Fruit fly (Drosophila melanogaster) whole organism, embryonic: ENCODE measurements around the gene ph-p.
A peak's percentile ranks its signal among the peaks of the same experiment; 100 is the strongest.

Experiments used
- C15 ChIP-seq: fragments of 200-800 bp; sonication (Bioruptor generic); IDR thresholded peaks from 3 replicates; pipeline ENCODE4 v1.3.6; 2022; ENCODE audit warnings: missing biosample characterization, missing genetic modification characterization
- CG10431 ChIP-seq: fragments of 200-800 bp; sonication (Bioruptor generic); optimal IDR thresholded peaks from 3 replicates; lab custom pipeline; 2018; ENCODE audit warnings: missing biosample characterization, mild to moderate bottlenecking, missing genetic modification characterization
- CG11504 ChIP-seq: fragments of 200-800 bp; sonication (Bioruptor generic); optimal IDR thresholded peaks from 3 replicates; lab custom pipeline; 2019; ENCODE audit warnings: missing biosample characterization, mild to moderate bottlenecking, missing genetic modification characterization, moderate library complexity
- CG12236 ChIP-seq: fragments of 200-800 bp; sonication (Bioruptor generic); optimal IDR thresholded peaks from 2 replicates; lab custom pipeline; 2016; ENCODE audit warnings: missing biosample characterization, missing genetic modification characterization
- CG17359 ChIP-seq: fragments of 200-800 bp; sonication (Bioruptor generic); optimal IDR thresholded peaks from 3 replicates; lab custom pipeline; 2018; ENCODE audit warnings: missing biosample characterization, mild to moderate bottlenecking, missing genetic modification characterization, moderate library complexity
- CG18619 ChIP-seq: fragments of 200-800 bp; sonication (Bioruptor generic); optimal IDR thresholded peaks from 3 replicates; lab custom pipeline; 2017; ENCODE audit warnings: missing biosample characterization, mild to moderate bottlenecking, missing genetic modification characterization
- CG3281 ChIP-seq: fragments of 200-800 bp; sonication (Bioruptor generic); optimal IDR thresholded peaks from 3 replicates; lab custom pipeline; 2017; ENCODE audit warnings: missing biosample characterization, mild to moderate bottlenecking, missing genetic modification characterization
- CG3838 ChIP-seq: fragments of 200-800 bp; sonication (Bioruptor generic); optimal IDR thresholded peaks from 3 replicates; lab custom pipeline; 2016; ENCODE audit warnings: missing biosample characterization, missing genetic modification characterization
- CG43689 ChIP-seq: fragments of 200-800 bp; sonication (Bioruptor generic); IDR thresholded peaks from 2 replicates; pipeline ENCODE4 v1.3.6; 2022; ENCODE audit warnings: missing biosample characterization, missing genetic modification characterization
- CG4854 ChIP-seq: fragments of 200-800 bp; sonication (Bioruptor generic); optimal IDR thresholded peaks from 2 replicates; lab custom pipeline; 2016; ENCODE audit warnings: missing biosample characterization, missing genetic modification characterization, inconsistent platforms
- CG5180 ChIP-seq: fragments of 200-800 bp; sonication (Bioruptor generic); optimal IDR thresholded peaks from 3 replicates; lab custom pipeline; 2017; ENCODE audit warnings: missing biosample characterization, missing genetic modification characterization, mild to moderate bottlenecking, moderate library complexity, missing genetic modification reagents
- CG6689 ChIP-seq: fragments of 200-800 bp; sonication (Bioruptor generic); IDR thresholded peaks from 2 replicates; pipeline ENCODE4 v1.3.6; 2022; ENCODE audit warnings: missing biosample characterization, missing genetic modification characterization
- CG7271 ChIP-seq: fragments of 200-800 bp; sonication (Bioruptor generic); optimal IDR thresholded peaks from 2 replicates; lab custom pipeline; 2018; ENCODE audit warnings: missing biosample characterization, mild to moderate bottlenecking, missing genetic modification characterization, moderate library complexity
- CG7556 ChIP-seq: fragments of 200-800 bp; sonication (Bioruptor generic); optimal IDR thresholded peaks from 2 replicates; lab custom pipeline; 2017; ENCODE audit warnings: missing biosample characterization, mild to moderate bottlenecking, missing genetic modification characterization
- CG7786 ChIP-seq: fragments of 200-800 bp; sonication (Bioruptor generic); optimal IDR thresholded peaks from 2 replicates; lab custom pipeline; 2016; ENCODE audit warnings: missing biosample characterization, missing genetic modification characterization
- CG7963 ChIP-seq: fragments of 200-800 bp; sonication (Bioruptor generic); IDR thresholded peaks from 3 replicates; pipeline ENCODE4 v1.3.6; 2022; ENCODE audit warnings: missing biosample characterization, missing genetic modification characterization; ENCODE audit not compliant: partially characterized antibody
- Chrac-16 ChIP-seq: fragments of 200-800 bp; sonication (Bioruptor generic); optimal IDR thresholded peaks from 3 replicates; lab custom pipeline; 2016; ENCODE audit warnings: missing biosample characterization, missing genetic modification characterization
- Dad ChIP-seq: fragments of 200-800 bp; sonication (Bioruptor generic); optimal IDR thresholded peaks from 3 replicates; lab custom pipeline; 2016; ENCODE audit warnings: missing biosample characterization, missing genetic modification characterization
- Dip3 ChIP-seq: fragments of 200-800 bp; sonication (Bioruptor generic); optimal IDR thresholded peaks from 3 replicates; lab custom pipeline; 2016; ENCODE audit warnings: missing biosample characterization, missing genetic modification characterization
- GATAe ChIP-seq: fragments of 200-800 bp; sonication (Bioruptor generic); conservative IDR thresholded peaks from 2 replicates; pipeline ENCODE4 v1.3.6; 2022; ENCODE audit warnings: missing biosample characterization, missing genetic modification characterization
- Gug ChIP-seq: fragments of 200-800 bp; sonication (Bioruptor generic); IDR thresholded peaks from 4 replicates; pipeline ENCODE4 v1.3.6; 2022; ENCODE audit warnings: missing biosample characterization, missing genetic modification characterization
- H2.0 ChIP-seq: fragments of 200-800 bp; sonication (Bioruptor generic); IDR thresholded peaks from 2 replicates; pipeline ENCODE4 v1.3.6; 2022; ENCODE audit warnings: missing biosample characterization, missing genetic modification characterization
- Hr39 ChIP-seq: fragments of >200 bp; optimal IDR thresholded peaks from 2 replicates; lab custom pipeline; 2017
- Opbp ChIP-seq: fragments of 200-800 bp; sonication (Bioruptor generic); IDR thresholded peaks from 3 replicates; pipeline ENCODE4 v1.3.6; 2022; ENCODE audit warnings: missing biosample characterization, missing genetic modification characterization; ENCODE audit not compliant: partially characterized antibody
- Optix ChIP-seq: fragments of 200-800 bp; sonication (Bioruptor generic); IDR thresholded peaks from 3 replicates; pipeline ENCODE4 v1.3.6; 2022; ENCODE audit warnings: missing biosample characterization, missing genetic modification characterization
- amos ChIP-seq: fragments of 200-800 bp; sonication (Bioruptor generic); IDR thresholded peaks from 2 replicates; pipeline ENCODE4 v1.3.6; 2022; ENCODE audit warnings: missing biosample characterization, missing genetic modification characterization; ENCODE audit not compliant: partially characterized antibody
- bab2 ChIP-seq: fragments of 200-800 bp; sonication (Bioruptor generic); optimal IDR thresholded peaks from 2 replicates; lab custom pipeline; 2016; ENCODE audit warnings: missing biosample characterization, missing genetic modification characterization
- bsh ChIP-seq, 2 experiments: fragments of 200-800 bp; sonication (Bioruptor generic); optimal IDR thresholded peaks; 2 replicates each; lab custom pipeline; 2017 to 2018; ENCODE audit warnings: mild to moderate bottlenecking in 2 of 2, missing biosample characterization in 2 of 2, missing genetic modification characterization in 2 of 2, moderate library complexity in 1 of 2
- ci ChIP-seq: fragments of 200-800 bp; sonication (Bioruptor generic); IDR thresholded peaks from 3 replicates; pipeline ENCODE4 v1.3.6; 2022; ENCODE audit warnings: missing biosample characterization, missing genetic modification characterization
- eve ChIP-seq, 2 experiments: fragments of >200 bp; optimal IDR thresholded peaks; 2 replicates each; lab custom pipeline; 2017; ENCODE audit warnings: missing biosample characterization in 2 of 2, missing genetic modification characterization in 2 of 2
- fd102C ChIP-seq: fragments of 200-800 bp; sonication (Bioruptor generic); optimal IDR thresholded peaks from 2 replicates; lab custom pipeline; 2018; ENCODE audit warnings: missing biosample characterization, mild to moderate bottlenecking, missing genetic modification characterization, moderate library complexity
- gt ChIP-seq: fragments of 200-800 bp; sonication (Bioruptor generic); IDR thresholded peaks from 2 replicates; pipeline ENCODE4 v1.3.6; 2022; ENCODE audit warnings: missing biosample characterization, missing genetic modification characterization
- jumu ChIP-seq: fragments of 200-800 bp; sonication (Bioruptor generic); optimal IDR thresholded peaks from 3 replicates; lab custom pipeline; 2016; ENCODE audit warnings: missing biosample characterization, missing genetic modification characterization
- kah ChIP-seq: fragments of 200-800 bp; sonication (Bioruptor generic); optimal IDR thresholded peaks from 2 replicates; lab custom pipeline; 2018; ENCODE audit warnings: missing biosample characterization, mild to moderate bottlenecking, missing genetic modification characterization
- kay ChIP-seq: fragments of 200-800 bp; sonication (Bioruptor generic); optimal IDR thresholded peaks from 2 replicates; lab custom pipeline; 2016; ENCODE audit warnings: missing biosample characterization, missing genetic modification characterization
- lbe ChIP-seq: fragments of 200-800 bp; sonication (Bioruptor generic); optimal IDR thresholded peaks from 2 replicates; lab custom pipeline; 2016; ENCODE audit warnings: missing biosample characterization, mild to moderate bottlenecking, missing genetic modification characterization
- mam ChIP-seq: fragments of 200-800 bp; sonication (Bioruptor generic); optimal IDR thresholded peaks from 3 replicates; lab custom pipeline; 2016; ENCODE audit warnings: missing biosample characterization, missing genetic modification characterization
- oc ChIP-seq: fragments of 200-800 bp; sonication (Bioruptor generic); optimal IDR thresholded peaks from 2 replicates; lab custom pipeline; 2018; ENCODE audit warnings: missing biosample characterization, mild to moderate bottlenecking, missing genetic modification characterization, moderate library complexity
- otp ChIP-seq: fragments of 200-800 bp; sonication (Bioruptor generic); IDR thresholded peaks from 3 replicates; pipeline ENCODE4, ENCODE4 v1.3.6; 2022; ENCODE audit warnings: missing biosample characterization, missing genetic modification characterization
- pan ChIP-seq, 4 experiments: fragments of >200 bp in 3 of 4; fragments of 200-800 bp in 1 of 4; sonication (Bioruptor generic) in 1 of 4; optimal IDR thresholded peaks in 3 of 4; IDR thresholded peaks in 1 of 4; 2 replicates each; pipeline versions ENCODE4 v1.3.6 to Lab custom; 2017 to 2022; ENCODE audit warnings: missing biosample characterization in 2 of 4, missing genetic modification characterization in 2 of 4, mixed read lengths in 1 of 4
- pho ChIP-seq: fragments of 200-800 bp; sonication (Bioruptor generic); optimal IDR thresholded peaks from 2 replicates; lab custom pipeline; 2016; ENCODE audit warnings: missing biosample characterization, missing genetic modification characterization
- pnt ChIP-seq: fragments of 200-800 bp; sonication (Bioruptor generic); optimal IDR thresholded peaks from 3 replicates; lab custom pipeline; 2016; ENCODE audit warnings: missing biosample characterization, missing genetic modification characterization
- schlank ChIP-seq: fragments of 200-800 bp; sonication (Bioruptor generic); optimal IDR thresholded peaks from 2 replicates; lab custom pipeline; 2018; ENCODE audit warnings: missing biosample characterization, mild to moderate bottlenecking, missing genetic modification characterization
- shn ChIP-seq: fragments of 200-800 bp; sonication (Bioruptor generic); optimal IDR thresholded peaks from 3 replicates; lab custom pipeline; 2016; ENCODE audit warnings: missing biosample characterization, missing genetic modification characterization
- sim ChIP-seq: fragments of 200-800 bp; sonication (Bioruptor generic); IDR thresholded peaks from 2 replicates; pipeline ENCODE4 v1.3.6; 2022; ENCODE audit warnings: missing biosample characterization, missing genetic modification characterization
- trem ChIP-seq: fragments of 200-800 bp; optimal IDR thresholded peaks from 3 replicates; lab custom pipeline; 2019; ENCODE audit warnings: missing biosample characterization, mild to moderate bottlenecking, missing genetic modification characterization, moderate library complexity
- ttk ChIP-seq: fragments of 200-800 bp; sonication (Bioruptor generic); IDR thresholded peaks from 2 replicates; pipeline ENCODE4 v2.1.2; 2022; ENCODE audit warnings: missing biosample characterization, missing genetic modification characterization
- twi ChIP-seq: fragments of 200-800 bp; optimal IDR thresholded peaks from 2 replicates; lab custom pipeline; 2019; ENCODE audit warnings: missing biosample characterization, mild to moderate bottlenecking, missing genetic modification characterization, moderate library complexity
- vvl ChIP-seq: fragments of 200-800 bp; sonication (Bioruptor generic); IDR thresholded peaks from 2 replicates; pipeline ENCODE4 v1.3.6; 2022; ENCODE audit warnings: missing biosample characterization, missing genetic modification characterization
- wdn ChIP-seq: fragments of 200-800 bp; sonication (Bioruptor generic); IDR thresholded peaks from 2 replicates; pipeline ENCODE4 v1.3.6; 2022; ENCODE audit warnings: missing biosample characterization, missing genetic modification characterization
- yki ChIP-seq: fragments of >200 bp; optimal IDR thresholded peaks from 3 replicates; lab custom pipeline; 2018
- zen ChIP-seq: fragments of 200-800 bp; sonication (Bioruptor generic); optimal IDR thresholded peaks from 3 replicates; lab custom pipeline; 2018; ENCODE audit warnings: missing biosample characterization, mild to moderate bottlenecking, missing genetic modification characterization, moderate library complexity

Gene ph-p

dm6 chrX:2149478-2149877 is 11.3 kb upstream of the ph-p start, which contains the start of gene bcn92 (continued):
- no peak for TF ChIP-seq C15 (GFP tag; lab: Robert Waterston, UW)
- TF ChIP-seq bab2 (GFP tag; lab: Kevin White, UChicago): peak; percentile 33
- TF ChIP-seq Dad (GFP tag; lab: Kevin White, UChicago): no peak
- TF ChIP-seq Gug: peak; percentile 56; the same call in 2 of the 4 replicates
- no peak for TF ChIP-seq H2.0 (GFP tag; lab: Robert Waterston, UW)
- no peak for TF ChIP-seq pan (optimal IDR thresholded peaks at IDR 0.05; lab: Kevin White, UChicago)
- TF ChIP-seq pan (GFP tag; optimal IDR thresholded peaks at IDR 0.05 in 1 of 2, IDR thresholded peaks at IDR 0.05 in 1 of 2): no peak
- peak; percentile 24 for TF ChIP-seq CG3281 (GFP tag; lab: Kevin White, UChicago)
- TF ChIP-seq CG7556: no peak
- TF ChIP-seq CG18619 (GFP tag; lab: Kevin White, UChicago): no peak
- no peak for TF ChIP-seq schlank (tag; lab: Kevin White, UChicago)
- TF ChIP-seq kay: no peak
- no peak for TF ChIP-seq oc (tag; lab: Kevin White, UChicago)
- TF ChIP-seq ci (GFP tag; lab: Robert Waterston, UW): peak; percentile 35; the same call in 1 of the 3 replicates
- no peak for TF ChIP-seq CG4854 (GFP tag; lab: Kevin White, UChicago)
- no peak for TF ChIP-seq CG3838 (GFP tag; lab: Kevin White, UChicago)
- no peak for TF ChIP-seq gt
- TF ChIP-seq CG43689 (GFP tag; lab: Robert Waterston, UW): no peak
- TF ChIP-seq CG5180: no peak
- no peak for TF ChIP-seq ttk (GFP tag; lab: Robert Waterston, UW)
- TF ChIP-seq yki (lab: Kevin White, UChicago): no peak
- TF ChIP-seq CG7786 (GFP tag; lab: Kevin White, UChicago): peak; percentile 33
- TF ChIP-seq zen (tag; lab: Kevin White, UChicago): peak; percentile 3
- peak; percentile 35 for TF ChIP-seq pho
- peak; percentile 50 for TF ChIP-seq jumu (GFP tag; lab: Kevin White, UChicago)
- TF ChIP-seq twi (tag; lab: Kevin White, UChicago): no peak
- TF ChIP-seq trem (tag; lab: Kevin White, UChicago): peak; percentile 32
- no peak for TF ChIP-seq GATAe (GFP tag; lab: Robert Waterston, UW)
- TF ChIP-seq amos (GFP tag; lab: Robert Waterston, UW): peak; percentile 97
- no peak for TF ChIP-seq wdn (GFP tag; lab: Robert Waterston, UW)
- TF ChIP-seq sim (GFP tag; lab: Robert Waterston, UW): no peak
- TF ChIP-seq Opbp (GFP tag; lab: Robert Waterston, UW): peak; percentile 94
- TF ChIP-seq shn (GFP tag; lab: Kevin White, UChicago): peak; percentile 16
- 0 out of 3 replicates have a peak, but pooled peaks have one; percentile 12 for TF ChIP-seq Optix (GFP tag; lab: Robert Waterston, UW)
- peak; percentile 14 for TF ChIP-seq pnt (GFP tag; lab: Kevin White, UChicago)
- TF ChIP-seq lbe (GFP tag; lab: Kevin White, UChicago): peak; percentile 23
- TF ChIP-seq fd102C (GFP tag; lab: Kevin White, UChicago): no peak
- peak; percentile 18; the same call in 1 of the 2 replicates for TF ChIP-seq CG6689 (GFP tag; lab: Robert Waterston, UW)
- no peak for TF ChIP-seq otp (GFP tag; lab: Robert Waterston, UW)
- peak; percentile 29 for TF ChIP-seq Chrac-16 (GFP tag; lab: Kevin White, UChicago)
- peak; percentile 83 for TF ChIP-seq CG10431 (GFP tag; lab: Kevin White, UChicago)
- no peak for TF ChIP-seq eve (GFP tag; optimal IDR thresholded peaks at IDR 0.05; lab: Kevin White, UChicago)
- TF ChIP-seq CG11504: no peak
- no peak for TF ChIP-seq CG7271 (tag; lab: Kevin White, UChicago)
- TF ChIP-seq CG17359: peak; percentile 3
- TF ChIP-seq mam (GFP tag; lab: Kevin White, UChicago): peak; percentile 54
- TF ChIP-seq bsh (GFP tag; optimal IDR thresholded peaks at IDR 0.05; lab: Kevin White, UChicago): peak in 1 of 2 experiments; percentile 16
- no peak for TF ChIP-seq Hr39 (lab: Kevin White, UChicago)
- TF ChIP-seq kah (GFP tag; lab: Kevin White, UChicago): no peak
- TF ChIP-seq CG12236 (GFP tag; lab: Kevin White, UChicago): no peak
- peak; percentile 23 for TF ChIP-seq Dip3 (GFP tag; lab: Kevin White, UChicago)
- peak; percentile 61; the same call in 1 of the 2 replicates for TF ChIP-seq vvl (GFP tag; lab: Robert Waterston, UW)
- TF ChIP-seq CG7963 (GFP tag; lab: Robert Waterston, UW): peak; percentile 82
